Worm (Caenorhabditis elegans) whole organism, L4/young adult: ENCODE data around the gene F19C6.3.

Source experiments
- W03F9.2 ChIP-seq: fragments of 150-350 bp; optimal IDR thresholded peaks from 2 replicates; lab custom pipeline; 2014; ENCODE audit warnings: missing biosample characterization, missing genetic modification characterization
- dao-5 ChIP-seq: sonication (generic microtip); optimal IDR thresholded peaks from 2 replicates; lab custom pipeline; 2016; ENCODE audit warnings: missing genotype, missing genetic modification characterization, moderate library complexity, missing compliant biosample characterization
- him-1 ChIP-seq: sonication (generic microtip); optimal IDR thresholded peaks from 2 replicates; lab custom pipeline; 2016; ENCODE audit warnings: missing genotype, missing genetic modification reagents, missing genetic modification characterization, missing compliant biosample characterization

Gene F19C6.3

ce11 chrX:9957449-9957848 lies 51.1 kb downstream of the F19C6.3 start:
- no peak for TF ChIP-seq him-1 (tag; lab: Kevin White, UChicago)
- no peak for TF ChIP-seq W03F9.2 (tag; lab: Kevin White, UChicago)
- no peak for TF ChIP-seq dao-5 (tag; lab: Kevin White, UChicago)

ce11 chrX:9956052-9956451 lies 52.5 kb downstream of the F19C6.3 start:
- TF ChIP-seq him-1 (tag; lab: Kevin White, UChicago): no peak
- TF ChIP-seq dao-5 (tag; lab: Kevin White, UChicago): no peak
- no peak for TF ChIP-seq W03F9.2 (tag; lab: Kevin White, UChicago)
